Worm (Caenorhabditis elegans) whole organism, late embryonic: ENCODE data around the gene srbc-42.

Experiments
- C08G9.2 ChIP-seq: sonication (generic microtip); optimal IDR thresholded peaks from 2 replicates; lab custom pipeline; 2016; ENCODE audit warnings: mild to moderate bottlenecking, missing genetic modification characterization, moderate library complexity, missing compliant biosample characterization
- F13H6.1 ChIP-seq: sonication (generic microtip); optimal IDR thresholded peaks from 2 replicates; lab custom pipeline; 2016; ENCODE audit warnings: missing genetic modification characterization, missing compliant biosample characterization
- elt-2 ChIP-seq: sonication (generic microtip); optimal IDR thresholded peaks from 2 replicates; lab custom pipeline; 2016; ENCODE audit warnings: missing genetic modification reagents, missing genetic modification characterization, missing compliant biosample characterization
- fkh-10 ChIP-seq: fragments of 150-350 bp; optimal IDR thresholded peaks from 2 replicates; lab custom pipeline; 2014; ENCODE audit warnings: missing biosample characterization, missing genetic modification reagents, missing genetic modification characterization
- fkh-6 ChIP-seq: sonication (generic microtip); optimal IDR thresholded peaks from 2 replicates; lab custom pipeline; 2016; ENCODE audit warnings: missing genetic modification characterization, missing compliant biosample characterization
- hlh-30 ChIP-seq: sonication (generic microtip); optimal IDR thresholded peaks from 2 replicates; lab custom pipeline; 2017; ENCODE audit warnings: antibody characterized with exemption, missing genetic modification characterization, missing compliant biosample characterization; ENCODE audit not compliant: insufficient read depth
- nhr-11 ChIP-seq: fragments of 150-350 bp; optimal IDR thresholded peaks from 2 replicates; lab custom pipeline; 2014; ENCODE audit warnings: missing biosample characterization, missing genetic modification characterization
- unc-55 ChIP-seq: sonication (generic microtip); optimal IDR thresholded peaks from 2 replicates; lab custom pipeline; 2017; ENCODE audit warnings: missing biosample characterization, missing genetic modification reagents, missing genetic modification characterization
- ztf-16 ChIP-seq: sonication (generic microtip); optimal IDR thresholded peaks from 2 replicates; lab custom pipeline; 2017; ENCODE audit warnings: missing genetic modification characterization, missing compliant biosample characterization

ce11 chrV:2175242-2175641 lies 15.8 kb downstream of the srbc-42 start, which contains the start of gene C45H4.18:
- TF ChIP-seq nhr-11 (tag; lab: Kevin White, UChicago) (no peak), fkh-6 (no peak), hlh-30 (tag; lab: Kevin White, UChicago) (no peak), fkh-10 (GFP tag; lab: Kevin White, UChicago) (no peak), ztf-16 (no peak), elt-2 (tag; lab: Kevin White, UChicago) (no peak), F13H6.1 (tag; lab: Kevin White, UChicago) (no peak), C08G9.2 (tag; lab: Kevin White, UChicago) (no peak), unc-55 (GFP tag; lab: Kevin White, UChicago) (no peak)
